Worm (Caenorhabditis elegans) whole organism, young adult: Measurements from ENCODE around the gene nhr-207.
A peak's percentile ranks its signal among the peaks of the same experiment; 100 is the strongest.

Experiments
- B0019.2 ChIP-seq: fragments of 200-800 bp; sonication (Bioruptor generic); conservative IDR thresholded peaks from 2 replicates; pipeline ENCODE4 v1.3.6; 2022; ENCODE audit warnings: missing genetic modification reagents, missing genetic modification characterization, missing compliant biosample characterization
- B0035.1 ChIP-seq: sonication (generic microtip); optimal IDR thresholded peaks from 2 replicates; lab custom pipeline; 2016; ENCODE audit warnings: missing genetic modification characterization, mild to moderate bottlenecking, missing compliant biosample characterization, missing genotype, missing genetic modification reagents
- C06A6.2 ChIP-seq: fragments of 200-800 bp; sonication (Bioruptor generic); conservative IDR thresholded peaks from 2 replicates; pipeline ENCODE4 v1.3.6; 2022; ENCODE audit warnings: missing genetic modification characterization, missing compliant biosample characterization
- C17E4.6 ChIP-seq: fragments of 200-800 bp; sonication (Bioruptor generic); IDR thresholded peaks from 2 replicates; pipeline ENCODE4 v1.3.6; 2022; ENCODE audit warnings: missing genetic modification reagents, missing genetic modification characterization, missing compliant biosample characterization
- D2030.7 ChIP-seq: fragments of 200-800 bp; sonication (Bioruptor generic); IDR thresholded peaks from 2 replicates; pipeline ENCODE4 v1.3.6; 2022; ENCODE audit warnings: missing genetic modification reagents, missing genetic modification characterization, missing compliant biosample characterization
- F10E7.11 ChIP-seq: sonication (generic microtip); optimal IDR thresholded peaks from 2 replicates; lab custom pipeline; 2017; ENCODE audit warnings: mild to moderate bottlenecking, missing genetic modification characterization, moderate library complexity, missing compliant biosample characterization
- F22D6.2 ChIP-seq: sonication (generic microtip); optimal IDR thresholded peaks from 2 replicates; lab custom pipeline; 2016; ENCODE audit warnings: mild to moderate bottlenecking, missing genetic modification characterization, missing compliant biosample characterization
- F37B4.10 ChIP-seq: fragments of 200-800 bp; sonication (Bioruptor generic); IDR thresholded peaks from 2 replicates; pipeline ENCODE4 v1.3.6; 2022; ENCODE audit warnings: missing genetic modification characterization, missing compliant biosample characterization
- F55B11.4 ChIP-seq: sonication (generic microtip); optimal IDR thresholded peaks from 2 replicates; lab custom pipeline; 2016; ENCODE audit warnings: missing compliant biosample characterization, missing genetic modification characterization, borderline replicate concordance; ENCODE audit not compliant: insufficient read depth
- F57C9.4 ChIP-seq: sonication (generic microtip); optimal IDR thresholded peaks from 2 replicates; lab custom pipeline; 2017; ENCODE audit warnings: mild to moderate bottlenecking, missing genetic modification characterization, missing compliant biosample characterization
- Y56A3A.18 ChIP-seq: fragments of 200-800 bp; sonication (Bioruptor generic); IDR thresholded peaks from 2 replicates; pipeline ENCODE4 v1.3.6; 2022; ENCODE audit warnings: missing genetic modification reagents, missing genetic modification characterization, missing compliant biosample characterization
- Y95B8A.8 ChIP-seq: fragments of 200-800 bp; sonication (Bioruptor generic); IDR thresholded peaks from 2 replicates; pipeline ENCODE4 v1.3.6; 2022; ENCODE audit warnings: missing genetic modification reagents, missing genetic modification characterization, missing compliant biosample characterization
- aptf-2 ChIP-seq: fragments of 200-800 bp; sonication (Bioruptor generic); conservative IDR thresholded peaks from 2 replicates; pipeline ENCODE4 v1.3.6; 2022; ENCODE audit warnings: missing genetic modification reagents, missing genetic modification characterization, missing compliant biosample characterization
- aptf-3 ChIP-seq: fragments of 200-800 bp; sonication (Bioruptor generic); IDR thresholded peaks from 2 replicates; pipeline ENCODE4 v1.3.6; 2022; ENCODE audit warnings: missing genetic modification characterization, missing compliant biosample characterization
- atf-7 ChIP-seq: sonication (generic microtip); optimal IDR thresholded peaks from 2 replicates; lab custom pipeline; 2017; ENCODE audit warnings: mild to moderate bottlenecking, missing genetic modification characterization, missing compliant biosample characterization
- attf-6 ChIP-seq: fragments of 200-800 bp; sonication (Bioruptor generic); IDR thresholded peaks from 2 replicates; pipeline ENCODE4 v1.3.6; 2022; ENCODE audit warnings: missing genetic modification reagents, missing genetic modification characterization, missing compliant biosample characterization
- bed-1 ChIP-seq: fragments of 200-800 bp; sonication (Bioruptor generic); IDR thresholded peaks from 2 replicates; pipeline ENCODE4 v1.3.6; 2022; ENCODE audit warnings: missing genetic modification reagents, missing genetic modification characterization, missing compliant biosample characterization
- bed-2 ChIP-seq: fragments of 200-800 bp; sonication (Bioruptor generic); IDR thresholded peaks from 2 replicates; pipeline ENCODE4 v1.3.6; 2022; ENCODE audit warnings: missing genetic modification reagents, missing genetic modification characterization, missing compliant biosample characterization
- ceh-100 ChIP-seq: fragments of 200-800 bp; sonication (Bioruptor generic); IDR thresholded peaks from 2 replicates; pipeline ENCODE4 v1.3.6; 2022; ENCODE audit warnings: missing genetic modification reagents, missing genetic modification characterization, missing compliant biosample characterization
- ceh-27 ChIP-seq: fragments of 200-800 bp; sonication (Bioruptor generic); optimal IDR thresholded peaks from 2 replicates; lab custom pipeline; 2018; ENCODE audit warnings: mild to moderate bottlenecking, missing genetic modification characterization, moderate library complexity, missing compliant biosample characterization
- ceh-79 ChIP-seq: sonication (generic microtip); optimal IDR thresholded peaks from 2 replicates; lab custom pipeline; 2017; ENCODE audit warnings: mild to moderate bottlenecking, missing genetic modification characterization, missing compliant biosample characterization
- egl-18 ChIP-seq: fragments of 200-800 bp; sonication (Bioruptor generic); IDR thresholded peaks from 2 replicates; pipeline ENCODE4 v1.3.6; 2022; ENCODE audit warnings: missing genetic modification reagents, missing genetic modification characterization, missing compliant biosample characterization
- fkh-3 ChIP-seq: sonication (generic microtip); optimal IDR thresholded peaks from 2 replicates; lab custom pipeline; 2016; ENCODE audit warnings: mild to moderate bottlenecking, missing genetic modification characterization, missing compliant biosample characterization
- hlh-26 ChIP-seq: fragments of 200-800 bp; sonication (Bioruptor generic); conservative IDR thresholded peaks from 2 replicates; pipeline ENCODE4 v1.3.6; 2022; ENCODE audit warnings: missing genetic modification reagents, missing genetic modification characterization, missing compliant biosample characterization
- hmg-20 ChIP-seq: fragments of 200-800 bp; sonication (Bioruptor generic); IDR thresholded peaks from 2 replicates; pipeline ENCODE4 v1.3.6; 2022; ENCODE audit warnings: missing genetic modification reagents, missing genetic modification characterization, missing compliant biosample characterization
- lin-54 ChIP-seq: fragments of 200-800 bp; sonication (Bioruptor generic); optimal IDR thresholded peaks from 2 replicates; lab custom pipeline; 2018; ENCODE audit warnings: mild to moderate bottlenecking, missing genetic modification characterization, missing compliant biosample characterization
- mcd-1 ChIP-seq: fragments of 200-800 bp; sonication (Bioruptor generic); IDR thresholded peaks from 2 replicates; pipeline ENCODE4 v1.3.6; 2022; ENCODE audit warnings: missing genetic modification reagents, missing genetic modification characterization, missing compliant biosample characterization
- mes-4 ChIP-seq: sonication (generic microtip); optimal IDR thresholded peaks from 2 replicates; lab custom pipeline; 2016; ENCODE audit warnings: missing genotype, missing genetic modification characterization, missing compliant biosample characterization
- nfyb-1 ChIP-seq: fragments of 200-800 bp; sonication (Bioruptor generic); IDR thresholded peaks from 2 replicates; pipeline ENCODE4 v1.3.6; 2022; ENCODE audit warnings: missing genetic modification reagents, missing genetic modification characterization, missing compliant biosample characterization
- nhr-80 ChIP-seq: sonication (generic microtip); optimal IDR thresholded peaks from 2 replicates; lab custom pipeline; 2016; ENCODE audit warnings: missing genetic modification characterization, missing compliant biosample characterization
- nhr-90 ChIP-seq: sonication (generic microtip); optimal IDR thresholded peaks from 2 replicates; lab custom pipeline; 2016; ENCODE audit warnings: missing genotype, mild to moderate bottlenecking, missing genetic modification characterization, missing compliant biosample characterization
- pha-4 ChIP-seq: fragments of 150-350 bp; sonication (generic microtip); optimal IDR thresholded peaks from 2 replicates; lab custom pipeline; 2014; ENCODE audit warnings: missing biosample characterization, missing genetic modification reagents, missing genetic modification characterization
- rcor-1 ChIP-seq: fragments of 200-800 bp; sonication (Bioruptor generic); IDR thresholded peaks from 2 replicates; pipeline ENCODE4 v1.3.6; 2022; ENCODE audit warnings: missing genetic modification reagents, missing genetic modification characterization, missing compliant biosample characterization
- sdz-38 ChIP-seq: sonication (generic microtip); optimal IDR thresholded peaks from 2 replicates; lab custom pipeline; 2016; ENCODE audit warnings: missing genotype, missing genetic modification characterization, missing compliant biosample characterization
- snpc-3.4 ChIP-seq: sonication (generic microtip); optimal IDR thresholded peaks from 2 replicates; lab custom pipeline; 2017; ENCODE audit warnings: missing genetic modification characterization, mild to moderate bottlenecking, missing compliant biosample characterization, antibody characterized with exemption, moderate library complexity, missing genotype, missing genetic modification reagents
- somi-1 ChIP-seq: fragments of 200-800 bp; sonication (Bioruptor generic); optimal IDR thresholded peaks from 2 replicates; lab custom pipeline; 2018; ENCODE audit warnings: mild to moderate bottlenecking, missing genetic modification characterization, missing compliant biosample characterization
- tbp1 ChIP-seq: fragments of 200-800 bp; sonication (Bioruptor generic); optimal IDR thresholded peaks from 2 replicates; lab custom pipeline; 2018; ENCODE audit warnings: mild to moderate bottlenecking, missing genetic modification characterization, missing compliant biosample characterization
- ztf-25 ChIP-seq: fragments of 200-800 bp; sonication (Bioruptor generic); IDR thresholded peaks from 2 replicates; pipeline ENCODE4 v1.3.6; 2022; ENCODE audit warnings: missing genetic modification reagents, missing genetic modification characterization, missing compliant biosample characterization

nhr-207 gene

ce11 chrV:12111452-12111851 lies 15.5 kb downstream of the nhr-207 start, which contains the start of gene lhpp-1 (continued):
- TF ChIP-seq aptf-3, result no peak

ce11 chrV:12113726-12114125 lies 17.8 kb downstream of the nhr-207 start:
- peak; percentile 70 for TF ChIP-seq nhr-80 (tag; lab: Kevin White, UChicago)
- no peak for TF ChIP-seq hmg-20

- TF ChIP-seq F37B4.10 (GFP tag; lab: Robert Waterston, UW) (no peak), lin-54 (GFP tag; lab: Kevin White, UChicago) (no peak), ceh-79 (no peak), somi-1 (GFP tag; lab: Kevin White, UChicago) (no peak), sdz-38 (tag; lab: Kevin White, UChicago) (no peak), tbp1 (GFP tag; lab: Kevin White, UChicago) (no peak), bed-2 (GFP tag; lab: Robert Waterston, UW) (no peak), ztf-25 (GFP tag; lab: Robert Waterston, UW) (no peak), Y56A3A.18 (GFP tag; lab: Robert Waterston, UW) (no peak), mcd-1 (no peak), B0035.1 (tag; lab: Kevin White, UChicago) (no peak), F10E7.11 (tag; lab: Kevin White, UChicago) (no peak), atf-7 (tag; lab: Kevin White, UChicago) (no peak), D2030.7 (GFP tag; lab: Robert Waterston, UW) (no peak), F57C9.4 (no peak), fkh-3 (tag; lab: Kevin White, UChicago) (no peak), mes-4 (tag; lab: Kevin White, UChicago) (no peak), F55B11.4 (tag; lab: Kevin White, UChicago) (no peak), pha-4 (tag; lab: Kevin White, UChicago) (no peak)
These were observed 18.7 kb downstream of the nhr-207 start, which contains the start of gene spin-1 for ce11 chrV:12114693-12115092. TSS of gene spin-1 (plus strand) at chrV:12114993.

- TF ChIP-seq nfyb-1 (GFP tag; lab: Robert Waterston, UW) (no peak), aptf-2 (no peak), nhr-80 (tag; lab: Kevin White, UChicago) (peak; percentile 27), ceh-100 (no peak)
- TF ChIP-seq, all 124 proteins: peak for 1
These were observed 19.2 kb downstream of the nhr-207 start for ce11 chrV:12115150-12115549.

ce11 chrV:12117567-12118053 lies 21.7 kb downstream of the nhr-207 start, which contains the start of gene C13C4.8:
TSS of gene C13C4.8 (plus strand) at chrV:12118003.
- no peak for TF ChIP-seq snpc-3.4 (tag; lab: Kevin White, UChicago)
- TF ChIP-seq fkh-3 (tag; lab: Kevin White, UChicago), result no peak
- TF ChIP-seq nhr-90, result no peak
- no peak for TF ChIP-seq F10E7.11 (tag; lab: Kevin White, UChicago)
- no peak for TF ChIP-seq ceh-27 (GFP tag; lab: Kevin White, UChicago)
- no peak for TF ChIP-seq attf-6 (GFP tag; lab: Robert Waterston, UW)
- TF ChIP-seq F22D6.2 (tag; lab: Kevin White, UChicago), result no peak
- no peak for TF ChIP-seq B0019.2 (GFP tag; lab: Robert Waterston, UW)
- TF ChIP-seq C06A6.2 (GFP tag; lab: Robert Waterston, UW), result no peak
- TF ChIP-seq hlh-26 (GFP tag; lab: Robert Waterston, UW), result no peak
- no peak for TF ChIP-seq bed-1 (GFP tag; lab: Robert Waterston, UW)
- no peak for TF ChIP-seq aptf-2
- no peak for TF ChIP-seq rcor-1
- no peak for TF ChIP-seq C17E4.6 (GFP tag; lab: Robert Waterston, UW)
- TF ChIP-seq egl-18, result no peak
- no peak for TF ChIP-seq Y95B8A.8 (GFP tag; lab: Robert Waterston, UW)
- TF ChIP-seq, all 124 proteins: peak for 0
